Fruit fly (Drosophila melanogaster): ENCODE measurements around the gene CG15375.

Gene CG15375

DNA sequence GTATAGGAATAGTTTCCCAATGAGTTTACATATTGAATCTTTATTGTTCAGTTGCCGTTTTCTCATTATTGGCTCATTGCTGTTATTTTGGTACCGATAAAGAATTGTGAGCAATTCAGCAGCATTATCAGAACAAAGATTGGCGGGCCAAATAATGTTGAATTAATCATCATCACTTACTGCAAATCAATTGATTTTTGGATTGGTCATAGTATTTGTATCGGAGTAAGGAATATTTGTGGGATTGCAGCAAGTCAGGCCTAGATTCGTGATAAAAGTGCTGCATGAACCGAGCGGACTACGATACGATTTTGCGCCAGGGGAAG is 7.0 kb downstream of the CG15375 start (continued):
- TF ChIP-seq spab (GFP tag; optimal IDR thresholded peaks at IDR 0.05) (peak; percentile 9), CG7368 (GFP tag; optimal IDR thresholded peaks at IDR 0.05) (peak; percentile 26), Eip75B (GFP tag; optimal IDR thresholded peaks at IDR 0.05) (peak; percentile 14), CG32006 (GFP tag; optimal IDR thresholded peaks at IDR 0.05) (peak; percentile 82), topi (GFP tag; optimal IDR thresholded peaks at IDR 0.05) (peak; percentile 19), Eip78C (GFP tag) (peak; percentile 87), CG8632 (GFP tag; optimal IDR thresholded peaks at IDR 0.05) (peak; percentile 27), acj6 (GFP tag; optimal IDR thresholded peaks at IDR 0.05) (peak; percentile 22), CG4318 (GFP tag; optimal IDR thresholded peaks at IDR 0.05) (peak; percentile 43), Gug (GFP tag; IDR thresholded peaks at IDR 0.05) (no peak)

DNA sequence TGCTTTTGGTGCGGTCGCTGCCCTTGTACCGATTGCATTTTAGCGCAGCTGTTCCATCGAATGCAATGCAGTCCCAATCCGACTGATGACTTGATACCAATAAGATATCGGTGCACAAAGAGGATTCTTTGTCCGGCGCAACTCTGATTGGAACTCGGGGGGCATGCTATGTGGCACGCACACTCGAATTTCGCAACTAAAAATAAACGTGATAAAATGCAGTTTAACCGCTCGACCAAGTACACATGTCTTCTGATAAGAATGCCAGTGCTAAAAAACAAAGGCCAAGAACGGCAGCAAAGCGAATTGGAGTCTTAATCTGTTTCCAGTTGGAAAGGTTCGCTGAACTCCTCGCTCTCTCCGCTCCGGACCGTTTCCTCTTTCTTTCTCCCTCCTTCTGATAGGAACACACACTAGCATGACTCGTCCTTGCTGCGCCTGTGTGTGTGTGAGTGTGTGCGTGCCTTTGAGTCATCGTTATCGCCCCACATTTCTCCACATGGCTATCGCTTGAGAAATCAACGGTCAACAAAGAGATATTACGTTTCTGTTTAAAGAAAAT is 7.6 kb downstream of the CG15375 start:
- peak; percentile 4 for TF ChIP-seq Eip75B (GFP tag; optimal IDR thresholded peaks at IDR 0.05)
- peak; percentile 38 for TF ChIP-seq vri (GFP tag; optimal IDR thresholded peaks at IDR 0.05)
- TF ChIP-seq Hr4 (GFP tag; optimal IDR thresholded peaks at IDR 0.05) = no peak
- TF ChIP-seq CG7368 (GFP tag; optimal IDR thresholded peaks at IDR 0.05) = no peak
- peak; percentile 11 for TF ChIP-seq Met (GFP tag; optimal IDR thresholded peaks at IDR 0.05)
- TF ChIP-seq Sox14 (GFP tag; optimal IDR thresholded peaks at IDR 0.05) = peak; percentile 53
- TF ChIP-seq CG10669 (GFP tag; optimal IDR thresholded peaks at IDR 0.05) = no peak
- peak; percentile 32 for TF ChIP-seq dsx (GFP tag; optimal IDR thresholded peaks at IDR 0.05; ENCODE audit: poor library complexity, severe bottlenecking)
- peak; percentile 46 for TF ChIP-seq Eip78C (GFP tag)
- TF ChIP-seq ss (GFP tag; optimal IDR thresholded peaks at IDR 0.05) = peak; percentile 26 to 45
- peak; percentile 72 for TF ChIP-seq svp (GFP tag)

DNA sequence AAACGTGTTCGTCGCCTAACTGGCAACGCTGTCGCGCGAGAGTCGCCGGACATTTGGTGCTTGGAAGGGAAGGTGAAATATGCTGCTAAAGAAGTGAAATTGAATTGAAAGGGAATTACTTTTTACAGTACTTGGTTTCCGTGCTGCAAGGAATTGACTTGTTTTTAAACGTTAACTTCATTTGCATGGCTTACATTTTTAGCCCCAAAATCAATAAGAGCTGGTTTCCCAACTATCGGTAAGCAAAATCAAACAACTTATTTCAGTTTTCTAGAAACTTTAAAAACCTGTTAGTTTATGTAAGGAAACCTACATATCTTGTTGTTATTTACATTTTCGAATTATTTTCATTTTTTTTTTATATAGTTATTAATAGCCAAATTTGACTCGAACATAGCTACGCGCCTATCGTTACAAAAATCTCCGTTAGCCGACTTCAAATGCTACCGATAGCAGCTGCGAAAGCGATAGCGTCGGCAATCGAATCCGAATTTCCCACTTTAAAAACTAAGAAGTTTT is 12.6 kb downstream of the CG15375 start, which contains the start of the genes dgt4 and Nsun2:
TSS of gene dgt4 (plus strand) at position 4 of the 519 bp plus-strand sequence.
TSS of gene Nsun2 (minus strand) at position 37 of the 519 bp plus-strand sequence.
- TF ChIP-seq CG11902 (GFP tag; optimal IDR thresholded peaks at IDR 0.05) (peak; percentile 4), topi (GFP tag; optimal IDR thresholded peaks at IDR 0.05) (peak; percentile 27), fkh (GFP tag; optimal IDR thresholded peaks at IDR 0.05) (peak; percentile 7), vri (GFP tag; optimal IDR thresholded peaks at IDR 0.05) (no peak), cyc (GFP tag; optimal IDR thresholded peaks at IDR 0.05) (peak; percentile 29), Hr39 (GFP tag; optimal IDR thresholded peaks at IDR 0.05) (peak; percentile 55), CG10631 (GFP tag; optimal IDR thresholded peaks at IDR 0.05) (peak; percentile 36), CG3032 (tag; optimal IDR thresholded peaks at IDR 0.05) (no peak), OdsH (GFP tag; optimal IDR thresholded peaks at IDR 0.05) (peak; percentile 42), dac (GFP tag; optimal IDR thresholded peaks at IDR 0.05) (no peak), Gug (GFP tag; IDR thresholded peaks at IDR 0.05) (no peak), Hr4 (GFP tag; optimal IDR thresholded peaks at IDR 0.05) (no peak), achi (GFP tag; optimal IDR thresholded peaks at IDR 0.05) (peak; percentile 32), Ets96B (tag; optimal IDR thresholded peaks at IDR 0.05) (no peak), Sox15 (GFP tag; optimal IDR thresholded peaks at IDR 0.05) (no peak), Eip75B (GFP tag; optimal IDR thresholded peaks at IDR 0.05) (peak; percentile 31), Met (GFP tag; optimal IDR thresholded peaks at IDR 0.05) (peak; percentile 45), Hr38 (GFP tag; optimal IDR thresholded peaks at IDR 0.05) (no peak), CG8632 (GFP tag; optimal IDR thresholded peaks at IDR 0.05) (peak; percentile 12), CG11762 (GFP tag; optimal IDR thresholded peaks at IDR 0.05; ENCODE audit: insufficient read depth) (no peak), Ets21C (GFP tag; optimal IDR thresholded peaks at IDR 0.05) (peak; percentile 35), CG1621 (tag; optimal IDR thresholded peaks at IDR 0.05) (no peak), CG6163 (GFP tag; IDR thresholded peaks at IDR 0.05) (no peak), CG10669 (GFP tag; optimal IDR thresholded peaks at IDR 0.05) (no peak), Eip78C (GFP tag) (peak; percentile 80), fd85E (GFP tag; optimal IDR thresholded peaks at IDR 0.05) (no peak), CG31627 (GFP tag; optimal IDR thresholded peaks at IDR 0.05) (peak; percentile 36), svp (GFP tag) (peak; percentile 16), CG32006 (GFP tag; optimal IDR thresholded peaks at IDR 0.05) (peak; percentile 15), acj6 (GFP tag; optimal IDR thresholded peaks at IDR 0.05) (peak; percentile 28), CG8319 (GFP tag; optimal IDR thresholded peaks at IDR 0.05) (no peak), CG11294 (GFP tag; IDR thresholded peaks at IDR 0.05) (no peak), pdm3 (GFP tag; optimal IDR thresholded peaks at IDR 0.05) (peak; percentile 40), CG4318 (GFP tag; optimal IDR thresholded peaks at IDR 0.05) (no peak), CG16779 (tag; optimal IDR thresholded peaks at IDR 0.05) (no peak), Sox14 (GFP tag; optimal IDR thresholded peaks at IDR 0.05) (peak; percentile 10), esn (GFP tag; optimal IDR thresholded peaks at IDR 0.05) (peak; percentile 45), CG3919 (GFP tag; optimal IDR thresholded peaks at IDR 0.05) (peak; percentile 15), lz (GFP tag; optimal IDR thresholded peaks at IDR 0.05) (peak; percentile 45), Blimp-1 (GFP tag; optimal IDR thresholded peaks at IDR 0.05) (no peak)

Measured in whole organism, prepupa.